Worm (Caenorhabditis elegans) whole organism, L4/young adult: ENCODE data around the gene mgrn-1.

ENCODE experiments used
- W03F9.2 ChIP-seq: fragments of 150-350 bp; optimal IDR thresholded peaks from 2 replicates; lab custom pipeline; 2014; ENCODE audit warnings: missing biosample characterization, missing genetic modification characterization
- dao-5 ChIP-seq: sonication (generic microtip); optimal IDR thresholded peaks from 2 replicates; lab custom pipeline; 2016; ENCODE audit warnings: missing genotype, missing genetic modification characterization, moderate library complexity, missing compliant biosample characterization
- him-1 ChIP-seq: sonication (generic microtip); optimal IDR thresholded peaks from 2 replicates; lab custom pipeline; 2016; ENCODE audit warnings: missing genotype, missing genetic modification reagents, missing genetic modification characterization, missing compliant biosample characterization

- TF ChIP-seq W03F9.2 (tag; lab: Kevin White, UChicago) (no peak), dao-5 (tag; lab: Kevin White, UChicago) (no peak), him-1 (tag; lab: Kevin White, UChicago) (no peak)
Observed at ce11 chrX:14347573-14347972, 36.1 kb upstream of the mgrn-1 start, which contains the start of gene K04G11.3.
